Fruit fly (Drosophila melanogaster): Measurements from ENCODE around the gene Hsp70Bc.
"Not testable (repeated sequence)": the region's sequence is repeated elsewhere in the genome, so short reads cannot be mapped to it uniquely, and the experiment has no call there.

Hsp70Bc gene

DNA sequence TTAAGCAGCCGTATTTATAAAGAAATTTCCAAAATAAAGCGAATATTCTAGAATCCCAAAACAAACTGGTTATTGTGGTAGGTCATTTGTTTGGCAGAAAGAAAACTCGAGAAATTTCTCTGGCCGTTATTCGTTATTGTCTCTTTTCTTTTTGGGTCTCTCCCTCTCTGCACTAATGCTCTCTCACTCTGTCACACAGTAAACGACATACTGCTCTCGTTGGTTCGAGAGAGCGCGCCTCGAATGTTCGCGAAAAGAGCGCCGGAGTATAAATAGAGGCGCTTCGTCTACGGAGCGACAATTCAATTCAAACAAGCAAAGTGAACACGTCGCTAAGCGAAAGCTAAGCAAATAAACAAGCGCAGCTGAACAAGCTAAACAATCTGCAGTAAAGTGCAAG, at the start of gene Hsp70Bc:
Hsp70Bc (plus strand) TSS at position 301 of the 400 bp plus-strand sequence.
- TF ChIP-seq lz (GFP tag; optimal IDR thresholded peaks at IDR 0.05); CG1621 (tag; optimal IDR thresholded peaks at IDR 0.05); vri (GFP tag; optimal IDR thresholded peaks at IDR 0.05): not testable (repeated sequence)

DNA sequence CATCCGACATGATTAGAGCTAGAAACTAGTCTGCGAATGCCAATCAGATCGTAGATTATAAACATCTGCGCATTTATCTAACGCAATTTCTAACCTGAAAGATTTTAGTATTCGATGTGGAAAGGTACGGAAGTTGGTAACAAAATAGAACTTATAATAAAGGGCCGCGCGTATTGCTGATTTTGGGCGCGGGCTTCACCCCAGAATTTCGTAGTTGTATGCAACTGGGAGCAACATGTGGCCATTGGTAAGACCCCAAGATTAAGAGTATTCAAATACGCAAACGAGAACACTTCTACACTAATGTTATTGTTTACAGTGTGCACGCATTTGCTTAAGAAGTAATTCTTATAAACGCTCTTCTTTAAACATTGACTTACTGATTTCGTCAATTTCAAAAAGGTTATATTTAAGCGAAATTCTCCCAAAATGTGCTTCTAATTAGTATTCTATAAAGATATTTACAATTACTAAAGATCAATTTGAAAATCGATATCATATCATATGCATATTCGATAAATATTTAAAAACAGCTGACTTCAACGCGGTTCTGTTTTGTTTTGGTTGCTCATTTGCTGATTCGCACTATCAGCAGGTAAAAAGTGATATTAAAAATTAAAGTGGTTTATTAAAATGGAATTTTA, 48.9 kb upstream of the Hsp70Bc start, which contains the start of the genes CG5961 and Polr3C:
CG5961 (minus strand) TSS at position 416 of the 644 bp plus-strand sequence.
Polr3C (plus strand) TSS at position 536 of the 644 bp plus-strand sequence.
- no peak for TF ChIP-seq CG16779 (tag; optimal IDR thresholded peaks at IDR 0.05)
- peak; percentile 13 for TF ChIP-seq Eip78C (GFP tag)
- no peak for TF ChIP-seq cyc (GFP tag; optimal IDR thresholded peaks at IDR 0.05)
- no peak for TF ChIP-seq eg (GFP tag; IDR thresholded peaks at IDR 0.05)
- peak; percentile 91 for TF ChIP-seq fkh (GFP tag; optimal IDR thresholded peaks at IDR 0.05)
- TF ChIP-seq esn (GFP tag; optimal IDR thresholded peaks at IDR 0.05), result peak; percentile 19
- no peak for TF ChIP-seq Ets96B (tag; optimal IDR thresholded peaks at IDR 0.05)

DNA sequence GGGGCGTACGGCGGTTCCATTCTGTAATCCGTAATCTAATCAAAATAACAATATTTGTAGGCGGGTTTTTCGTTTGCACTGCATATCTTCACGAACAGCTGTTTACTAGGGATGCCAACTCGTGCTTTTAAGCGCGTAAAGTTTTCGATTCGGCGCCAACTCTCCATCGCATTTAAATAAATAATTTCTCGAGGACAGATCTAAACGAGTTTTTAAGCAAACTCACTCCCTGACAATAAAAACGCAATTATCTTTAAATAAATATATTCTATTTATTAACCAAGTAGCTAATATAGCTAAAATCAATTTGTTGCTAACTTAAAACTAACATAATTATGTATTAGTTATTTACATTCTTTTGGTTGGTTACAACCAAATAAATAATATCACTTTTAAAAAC, 43.7 kb upstream of the Hsp70Bc start, which contains the start of gene CG5608:
CG5608 (minus strand) TSS at position 101 of the 400 bp plus-strand sequence.
- TF ChIP-seq Hr39, CG6792, CG10631 (GFP tag; optimal IDR thresholded peaks at IDR 0.05): not testable (repeated sequence)

DNA sequence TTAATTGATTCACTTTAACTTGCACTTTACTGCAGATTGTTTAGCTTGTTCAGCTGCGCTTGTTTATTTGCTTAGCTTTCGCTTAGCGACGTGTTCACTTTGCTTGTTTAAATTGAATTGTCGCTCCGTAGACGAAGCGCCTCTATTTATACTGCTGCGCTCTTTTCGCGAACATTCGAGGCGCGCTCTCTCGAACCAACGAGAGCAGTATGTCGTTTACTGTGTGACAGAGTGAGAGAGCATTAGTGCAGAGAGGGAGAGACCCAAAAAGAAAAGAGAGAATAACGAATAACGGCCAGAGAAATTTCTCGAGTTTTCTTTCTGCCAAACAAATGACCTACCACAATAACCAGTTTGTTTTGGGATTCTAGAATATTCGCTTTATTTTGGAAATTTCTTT, 41.2 kb upstream of the Hsp70Bc start, which contains the start of gene Hsp70Ba:
Hsp70Ba (minus strand) TSS at position 102 of the 400 bp plus-strand sequence.
- TF ChIP-seq esn (GFP tag; optimal IDR thresholded peaks at IDR 0.05); lz (GFP tag; optimal IDR thresholded peaks at IDR 0.05); CG11762 (GFP tag; optimal IDR thresholded peaks at IDR 0.05; ENCODE audit: insufficient read depth): not testable (repeated sequence)

- peak; percentile 60 for TF ChIP-seq fkh (GFP tag; optimal IDR thresholded peaks at IDR 0.05)
- peak in 1 of 2 experiments; percentile 17 for TF ChIP-seq ss (GFP tag; optimal IDR thresholded peaks at IDR 0.05)
- TF ChIP-seq CG6808 (GFP tag; optimal IDR thresholded peaks at IDR 0.05), result peak; percentile 1
Observed at dm6 chr3R:12477239-12477865, 31.5 kb upstream of the Hsp70Bc start.

dm6 chr3R:12502210-12502609, 6.7 kb upstream of the Hsp70Bc start, which contains the start of gene Hsp70Bbb:
Hsp70Bbb (plus strand) TSS chr3R:12502510.
- not testable (repeated sequence) for TF ChIP-seq CG32006, CG11902, lz (GFP tag; optimal IDR thresholded peaks at IDR 0.05)

DNA sequence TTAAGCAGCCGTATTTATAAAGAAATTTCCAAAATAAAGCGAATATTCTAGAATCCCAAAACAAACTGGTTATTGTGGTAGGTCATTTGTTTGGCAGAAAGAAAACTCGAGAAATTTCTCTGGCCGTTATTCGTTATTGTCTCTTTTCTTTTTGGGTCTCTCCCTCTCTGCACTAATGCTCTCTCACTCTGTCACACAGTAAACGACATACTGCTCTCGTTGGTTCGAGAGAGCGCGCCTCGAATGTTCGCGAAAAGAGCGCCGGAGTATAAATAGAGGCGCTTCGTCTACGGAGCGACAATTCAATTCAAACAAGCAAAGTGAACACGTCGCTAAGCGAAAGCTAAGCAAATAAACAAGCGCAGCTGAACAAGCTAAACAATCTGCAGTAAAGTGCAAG, 3.4 kb upstream of the Hsp70Bc start, which contains the start of gene Hsp70Bb:
Hsp70Bb (plus strand) TSS at position 301 of the 400 bp plus-strand sequence.
- TF ChIP-seq vri, Lpt, ss (GFP tag; optimal IDR thresholded peaks at IDR 0.05): not testable (repeated sequence)

DNA sequence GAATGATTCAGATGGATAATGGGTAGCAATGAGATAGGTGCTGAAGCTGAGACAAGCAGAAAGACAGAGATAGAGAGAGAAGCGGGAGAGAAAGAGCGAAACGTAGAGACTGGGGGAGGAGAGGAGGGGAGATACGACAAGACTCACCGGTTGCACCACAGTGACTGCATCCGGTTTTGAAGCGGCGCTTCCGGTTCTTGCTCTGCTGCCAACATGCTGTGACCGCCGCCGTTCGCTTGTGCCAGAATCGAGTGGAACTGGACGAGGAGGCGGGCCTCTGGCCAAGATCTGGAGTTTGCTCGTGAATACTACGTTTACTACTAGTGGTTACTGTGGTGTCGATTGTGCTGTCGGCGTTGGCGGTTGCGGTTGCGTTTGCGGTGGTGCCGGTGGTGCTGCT, 6.1 kb downstream of the Hsp70Bc start:
- TF ChIP-seq dac (GFP tag; optimal IDR thresholded peaks at IDR 0.05), result no peak
- no peak for TF ChIP-seq fd59A (GFP tag; optimal IDR thresholded peaks at IDR 0.05)
- no peak for TF ChIP-seq achi (GFP tag; optimal IDR thresholded peaks at IDR 0.05)
- no peak for TF ChIP-seq CG8319 (GFP tag; optimal IDR thresholded peaks at IDR 0.05)
- no peak for TF ChIP-seq CG6808 (GFP tag; optimal IDR thresholded peaks at IDR 0.05)
- no peak for TF ChIP-seq CG6854 (GFP tag; optimal IDR thresholded peaks at IDR 0.05)
- TF ChIP-seq svp (GFP tag), result no peak
- no peak for TF ChIP-seq Eip93F (GFP tag; optimal IDR thresholded peaks at IDR 0.05)
